Worm (Caenorhabditis elegans): Measurements from ENCODE around the gene F09B12.7.

The F09B12.7 gene

DNA sequence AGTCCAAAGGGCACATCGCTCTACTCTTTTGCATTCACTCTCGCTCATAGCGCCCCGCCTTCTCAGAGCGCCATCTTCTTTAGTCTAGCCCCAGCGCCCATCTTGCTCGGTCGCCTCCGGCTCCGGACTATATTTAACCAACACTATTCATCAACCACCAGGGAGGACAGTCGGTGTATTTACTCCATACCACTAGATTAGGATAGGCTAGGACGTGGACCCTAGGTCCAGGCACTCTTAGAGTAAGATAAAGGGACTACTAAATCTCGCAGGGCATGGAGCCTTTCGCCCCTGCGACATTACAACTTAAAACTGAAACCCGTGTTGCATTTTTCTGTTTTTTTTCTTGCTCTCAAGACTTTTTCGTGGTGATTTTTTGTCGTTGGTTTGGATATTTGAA lies 47.3 kb downstream of the F09B12.7 start:
- TF ChIP-seq hlh-13 (GFP tag; optimal IDR thresholded peaks at IDR 0.05) (no peak), elt-2 (tag; optimal IDR thresholded peaks at IDR 0.05) (no peak), tbx-7 (tag; optimal IDR thresholded peaks at IDR 0.05) (no peak), C38D4.7 (GFP tag; optimal IDR thresholded peaks at IDR 0.05) (no peak), pha-4 (tag; optimal IDR thresholded peaks at IDR 0.05) (no peak), Y22D7AL.16 (tag; optimal IDR thresholded peaks at IDR 0.05) (no peak), K09A11.1 (tag; optimal IDR thresholded peaks at IDR 0.05; ENCODE audit: insufficient read depth) (no peak), sox-4 (tag; optimal IDR thresholded peaks at IDR 0.05) (no peak)

DNA sequence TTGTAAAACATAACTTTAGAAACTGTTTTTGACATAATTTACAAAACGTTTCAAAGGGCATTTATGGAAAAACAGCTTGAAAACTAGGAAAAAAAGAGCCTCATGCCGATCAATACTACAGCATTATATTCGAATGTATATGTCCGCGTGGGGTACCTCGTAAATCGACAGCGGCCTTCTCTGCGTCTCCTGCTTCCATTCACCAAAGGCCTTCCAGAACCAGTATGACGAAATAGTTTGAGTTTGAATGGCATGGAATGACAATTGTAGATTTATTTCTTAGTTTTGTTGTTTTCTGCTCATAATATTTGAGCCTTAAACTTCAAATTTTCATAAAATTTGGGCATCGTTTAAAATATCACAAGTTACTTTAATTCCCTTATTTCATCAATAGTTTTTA lies 49.5 kb downstream of the F09B12.7 start:
- TF ChIP-seq hlh-8 (tag; optimal IDR thresholded peaks at IDR 0.05) (no peak), eyg-1 (tag; optimal IDR thresholded peaks at IDR 0.05) (no peak)
